Worm (Caenorhabditis elegans) whole organism, L1 larva: ENCODE data around the gene ecps-2.

ENCODE experiments used
- aly-2 ChIP-seq: fragments of 150-350 bp; optimal IDR thresholded peaks from 2 replicates; lab custom pipeline; 2014; ENCODE audit warnings: missing biosample characterization, missing genetic modification characterization
- ceh-8 ChIP-seq: fragments of 200-800 bp; sonication (Bioruptor generic); optimal IDR thresholded peaks from 2 replicates; lab custom pipeline; 2018; ENCODE audit warnings: mild to moderate bottlenecking, missing genetic modification characterization, moderate library complexity, missing compliant biosample characterization
- ceh-88 ChIP-seq: fragments of 200-800 bp; sonication (Bioruptor generic); IDR thresholded peaks from 2 replicates; pipeline ENCODE4 v1.3.6; 2022; ENCODE audit warnings: missing genetic modification characterization, missing compliant biosample characterization
- ceh-90 ChIP-seq: sonication (generic microtip); optimal IDR thresholded peaks from 2 replicates; lab custom pipeline; 2016; ENCODE audit warnings: missing genetic modification characterization, missing compliant biosample characterization
- ces-1 ChIP-seq: fragments of 150-350 bp; optimal IDR thresholded peaks from 2 replicates; lab custom pipeline; 2014; ENCODE audit warnings: missing biosample characterization, missing genetic modification reagents, missing genetic modification characterization
- dsc-1 ChIP-seq: sonication (generic microtip); optimal IDR thresholded peaks from 2 replicates; lab custom pipeline; 2016; ENCODE audit warnings: mild to moderate bottlenecking, missing genetic modification characterization, missing compliant biosample characterization
- efl-1 ChIP-seq, 4 experiments: fragments of 150-350 bp; optimal IDR thresholded peaks in 3 of 4; peaks in 1 of 4; 1 replicate in 1 of 4; 2 replicates in 3 of 4; lab custom pipeline; 2014; ENCODE audit warnings: missing biosample characterization in 2 of 4, missing genetic modification characterization in 2 of 4, missing genetic modification reagents in 2 of 4
- efl-3 ChIP-seq: fragments of 200-800 bp; sonication (Bioruptor generic); optimal IDR thresholded peaks from 2 replicates; lab custom pipeline; 2018; ENCODE audit warnings: mild to moderate bottlenecking, missing genetic modification characterization, missing compliant biosample characterization
- egl-27 ChIP-seq, 2 experiments: fragments of 150-350 bp in 1 of 2; sonication (generic microtip); optimal IDR thresholded peaks; 3 replicates each; lab custom pipeline; 2017 to 2018; ENCODE audit warnings: missing biosample characterization in 2 of 2, missing genetic modification characterization in 2 of 2, missing genetic modification reagents in 2 of 2
- fkh-10 ChIP-seq: sonication (generic microtip); optimal IDR thresholded peaks from 2 replicates; lab custom pipeline; 2017; ENCODE audit warnings: missing biosample characterization, missing genetic modification reagents, missing genetic modification characterization
- grh-1 ChIP-seq: fragments of 200-800 bp; sonication (Bioruptor generic); IDR thresholded peaks from 2 replicates; pipeline ENCODE4 v1.3.6; 2022; ENCODE audit warnings: missing genetic modification reagents, missing genetic modification characterization, missing compliant biosample characterization
- hlh-4 ChIP-seq: sonication (generic microtip); optimal IDR thresholded peaks from 2 replicates; lab custom pipeline; 2016; ENCODE audit warnings: mild to moderate bottlenecking, missing genetic modification characterization, missing compliant biosample characterization
- lin-13 ChIP-seq: fragments of 150-350 bp; optimal IDR thresholded peaks from 2 replicates; lab custom pipeline; 2014; ENCODE audit warnings: missing biosample characterization, missing genetic modification reagents, missing genetic modification characterization
- lin-14 ChIP-seq: fragments of 200-800 bp; sonication (Bioruptor generic); optimal IDR thresholded peaks from 2 replicates; lab custom pipeline; 2018; ENCODE audit warnings: mild to moderate bottlenecking, missing genetic modification characterization, moderate library complexity, missing compliant biosample characterization
- lin-35 ChIP-seq, 2 experiments: fragments of 150-350 bp; optimal IDR thresholded peaks; 2 replicates each; lab custom pipeline; 2014; ENCODE audit warnings: missing biosample characterization in 2 of 2, missing genetic modification characterization in 2 of 2, missing genetic modification reagents in 2 of 2
- lin-39 ChIP-seq: fragments of 150-350 bp; optimal IDR thresholded peaks from 2 replicates; lab custom pipeline; 2014; ENCODE audit warnings: missing biosample characterization, missing genetic modification reagents, missing genetic modification characterization
- lir-3 ChIP-seq: sonication (generic microtip); optimal IDR thresholded peaks from 2 replicates; lab custom pipeline; 2016; ENCODE audit warnings: mild to moderate bottlenecking, missing genetic modification characterization, moderate library complexity, missing compliant biosample characterization; ENCODE audit not compliant: poor library complexity
- mab-9 ChIP-seq: fragments of 200-800 bp; sonication (Bioruptor generic); IDR thresholded peaks from 2 replicates; pipeline ENCODE4 v1.3.6; 2022; ENCODE audit warnings: missing genetic modification reagents, missing genetic modification characterization, missing compliant biosample characterization
- mef-2 ChIP-seq: fragments of 150-350 bp; optimal IDR thresholded peaks from 2 replicates; lab custom pipeline; 2014; ENCODE audit warnings: missing biosample characterization, missing genetic modification characterization
- mep-1 ChIP-seq: fragments of 150-350 bp; optimal IDR thresholded peaks from 2 replicates; lab custom pipeline; 2014; ENCODE audit warnings: missing biosample characterization, missing genetic modification characterization
- nhr-12 ChIP-seq: sonication (generic microtip); optimal IDR thresholded peaks from 2 replicates; lab custom pipeline; 2017; ENCODE audit warnings: missing biosample characterization, missing genetic modification characterization
- nhr-19 ChIP-seq: fragments of 200-800 bp; sonication (Bioruptor generic); conservative IDR thresholded peaks from 2 replicates; pipeline ENCODE4 v1.3.6; 2022; ENCODE audit warnings: missing genetic modification characterization, missing compliant biosample characterization
- nhr-71 ChIP-seq: sonication (generic microtip); optimal IDR thresholded peaks from 2 replicates; lab custom pipeline; 2016; ENCODE audit warnings: mild to moderate bottlenecking, missing genetic modification characterization, moderate library complexity, missing compliant biosample characterization
- nhr-77 ChIP-seq: fragments of 150-350 bp; optimal IDR thresholded peaks from 2 replicates; lab custom pipeline; 2014; ENCODE audit warnings: missing biosample characterization, missing genetic modification characterization
- nhr-90 ChIP-seq: sonication (generic microtip); optimal IDR thresholded peaks from 2 replicates; lab custom pipeline; 2016; ENCODE audit warnings: mild to moderate bottlenecking, missing genetic modification characterization, missing compliant biosample characterization; ENCODE audit not compliant: poor library complexity
- pax-3 ChIP-seq: fragments of 200-800 bp; sonication (Bioruptor generic); optimal IDR thresholded peaks from 2 replicates; lab custom pipeline; 2018; ENCODE audit warnings: mild to moderate bottlenecking, missing genetic modification characterization, moderate library complexity, missing compliant biosample characterization
- rnt-1 ChIP-seq: sonication (generic microtip); optimal IDR thresholded peaks from 2 replicates; lab custom pipeline; 2016; ENCODE audit warnings: mild to moderate bottlenecking, missing genetic modification characterization, moderate library complexity, missing compliant biosample characterization
- snu-23 ChIP-seq: sonication (generic microtip); optimal IDR thresholded peaks from 2 replicates; lab custom pipeline; 2016; ENCODE audit warnings: missing genetic modification characterization, missing compliant biosample characterization
- sox-4 ChIP-seq: sonication (generic microtip); optimal IDR thresholded peaks from 2 replicates; lab custom pipeline; 2016; ENCODE audit warnings: missing genetic modification characterization, missing compliant biosample characterization
- sup-37 ChIP-seq: fragments of 200-800 bp; sonication (Bioruptor generic); optimal IDR thresholded peaks from 2 replicates; lab custom pipeline; 2018; ENCODE audit warnings: mild to moderate bottlenecking, missing genetic modification characterization, missing compliant biosample characterization
- swsn-7 ChIP-seq: sonication (generic microtip); optimal IDR thresholded peaks from 2 replicates; lab custom pipeline; 2016; ENCODE audit warnings: missing genetic modification characterization, missing compliant biosample characterization
- tlp-1 ChIP-seq: fragments of 150-350 bp; optimal IDR thresholded peaks from 2 replicates; lab custom pipeline; 2014; ENCODE audit warnings: missing biosample characterization, missing genetic modification characterization
- unc-30 ChIP-seq: sonication (generic microtip); optimal IDR thresholded peaks from 2 replicates; lab custom pipeline; 2017; ENCODE audit warnings: missing biosample characterization, missing genetic modification characterization
- unc-62 ChIP-seq: fragments of 150-350 bp; optimal IDR thresholded peaks from 2 replicates; lab custom pipeline; 2014; ENCODE audit warnings: missing biosample characterization, missing genetic modification reagents, missing genetic modification characterization
- unc-86 ChIP-seq: sonication (generic microtip); optimal IDR thresholded peaks from 2 replicates; lab custom pipeline; 2016; ENCODE audit warnings: missing genetic modification characterization, missing compliant biosample characterization
- unc-98 ChIP-seq: fragments of 200-800 bp; sonication (Bioruptor generic); IDR thresholded peaks from 2 replicates; pipeline ENCODE4 v1.3.6; 2022; ENCODE audit warnings: missing genetic modification characterization, missing compliant biosample characterization
- vab-15 ChIP-seq: sonication (generic microtip); optimal IDR thresholded peaks from 2 replicates; lab custom pipeline; 2017; ENCODE audit warnings: missing genotype, mild to moderate bottlenecking, missing genetic modification characterization, missing compliant biosample characterization
- xbp-1 ChIP-seq: sonication (generic microtip); optimal IDR thresholded peaks from 2 replicates; lab custom pipeline; 2016; ENCODE audit warnings: missing genetic modification characterization, missing compliant biosample characterization
- zip-4 ChIP-seq: fragments of 200-800 bp; sonication (Bioruptor generic); optimal IDR thresholded peaks from 2 replicates; lab custom pipeline; 2018; ENCODE audit warnings: mild to moderate bottlenecking, missing genetic modification characterization, moderate library complexity, missing compliant biosample characterization
- ztf-11 ChIP-seq, 2 experiments: sonication (generic microtip); optimal IDR thresholded peaks; 2 replicates each; lab custom pipeline; 2016 to 2017; ENCODE audit warnings: missing genetic modification characterization in 2 of 2, missing biosample characterization in 1 of 2, missing compliant biosample characterization in 1 of 2
- ztf-4 ChIP-seq: fragments of 150-350 bp; optimal IDR thresholded peaks from 2 replicates; lab custom pipeline; 2014; ENCODE audit warnings: missing biosample characterization, missing genetic modification characterization

The ecps-2 gene

ce11 chrIII:10461164-10461546, 18.3 kb downstream of the ecps-2 start, which contains the start of gene atx-2 (continued):
- TF ChIP-seq ztf-11 (tag; optimal IDR thresholded peaks at IDR 0.05; lab: Kevin White, UChicago) (peak in 1 of 2 experiments; percentile 73), ceh-8 (peak; percentile 37), ceh-90 (tag; lab: Kevin White, UChicago) (no peak), nhr-19 (peak; percentile 79), sup-37 (GFP tag; lab: Kevin White, UChicago) (no peak), mab-9 (GFP tag; lab: Robert Waterston, UW) (peak; percentile 77), egl-27 (tag; optimal IDR thresholded peaks at IDR 0.05; lab: Kevin White, UChicago) (no peak), lin-13 (GFP tag; lab: Kevin White, UChicago) (peak; percentile 75), unc-30 (no peak), nhr-71 (tag; lab: Kevin White, UChicago) (peak; percentile 75), ces-1 (GFP tag; lab: Kevin White, UChicago) (peak; percentile 7), grh-1 (GFP tag; lab: Robert Waterston, UW) (peak; percentile 60), dsc-1 (peak; percentile 83), nhr-90 (peak; percentile 70), unc-86 (tag; lab: Kevin White, UChicago) (peak; percentile 65), sox-4 (tag; lab: Kevin White, UChicago) (no peak), lin-35 (GFP tag; optimal IDR thresholded peaks at IDR 0.05; lab: Kevin White, UChicago) (peak; percentile 54 to 62), lin-39 (tag; lab: Kevin White, UChicago) (peak; percentile 19), lin-14 (GFP tag; lab: Kevin White, UChicago) (peak; percentile 79), nhr-12 (tag; lab: Kevin White, UChicago) (no peak), ztf-4 (tag; lab: Kevin White, UChicago) (peak; percentile 65), rnt-1 (peak; percentile 96), unc-62 (GFP tag; lab: Kevin White, UChicago) (no peak), nhr-77 (tag; lab: Kevin White, UChicago) (no peak), efl-3 (GFP tag; lab: Kevin White, UChicago) (peak; percentile 66), tlp-1 (tag; lab: Kevin White, UChicago) (no peak), mep-1 (tag; lab: Kevin White, UChicago) (peak; percentile 62), ceh-88 (GFP tag; lab: Robert Waterston, UW) (peak; percentile 6; the same call in 1 of the 2 replicates), mef-2 (tag; lab: Kevin White, UChicago) (no peak), zip-4 (GFP tag; lab: Kevin White, UChicago) (peak; percentile 46), efl-1 (optimal IDR thresholded peaks at IDR 0.05; lab: Kevin White, UChicago) (peak; percentile 75 to 76), efl-1 (GFP tag; optimal IDR thresholded peaks at IDR 0.05 in 1 of 2; lab: Kevin White, UChicago) (peak; percentile 61 to 97), aly-2 (tag; lab: Kevin White, UChicago) (no peak), lir-3 (tag; lab: Kevin White, UChicago) (peak; percentile 76), unc-98 (GFP tag; lab: Robert Waterston, UW) (peak; percentile 60; the same call in 1 of the 2 replicates), snu-23 (GFP tag; lab: Kevin White, UChicago) (peak; percentile 81), fkh-10 (peak; percentile 76), vab-15 (tag; lab: Kevin White, UChicago) (no peak), xbp-1 (tag; lab: Kevin White, UChicago) (peak; percentile 71), hlh-4 (tag; lab: Kevin White, UChicago) (no peak), swsn-7 (tag; lab: Kevin White, UChicago) (peak; percentile 81), pax-3 (tag; lab: Kevin White, UChicago) (no peak)
- TF ChIP-seq, all 84 proteins: peak for 53
